Worm (Caenorhabditis elegans): Measurements from ENCODE around the gene F14F3.5.

- TF ChIP-seq ama-1 (optimal IDR thresholded peaks at IDR 0.05) (no peak), sea-1 (GFP tag; conservative IDR thresholded peaks at IDR 0.05) (no peak), hmbx-1 (tag; optimal IDR thresholded peaks at IDR 0.05) (no peak), ets-7 (tag; optimal IDR thresholded peaks at IDR 0.05) (no peak), hnd-1 (tag; optimal IDR thresholded peaks at IDR 0.05) (no peak), scrt-1 (GFP tag; IDR thresholded peaks at IDR 0.05) (no peak), tbx-37 (GFP tag; conservative IDR thresholded peaks at IDR 0.05) (no peak), aly-1 (tag; optimal IDR thresholded peaks at IDR 0.05) (no peak), tra-4 (tag; optimal IDR thresholded peaks at IDR 0.05) (no peak)
These were observed 46.8 kb downstream of the F14F3.5 start for ce11 chrX:10482272-10482671.

Measured in whole organism, early embryonic.